Worm (Caenorhabditis elegans): ENCODE results near the gene T19D12.4.
A peak's percentile ranks its signal among the peaks of the same experiment; 100 is the strongest.

T19D12.4 gene

ce11 chrII:6592251-6592650 is 38.7 kb upstream of the T19D12.4 start, which contains the start of gene C56C10.9:
C56C10.9 (minus strand) TSS chrII:6592351.
- TF ChIP-seq set-16 (GFP tag; IDR thresholded peaks at IDR 0.05) (no peak), egl-27 (tag; optimal IDR thresholded peaks at IDR 0.05) (no peak), nhr-42 (GFP tag; IDR thresholded peaks at IDR 0.05) (no peak), lim-7 (GFP tag; IDR thresholded peaks at IDR 0.05) (no peak), zfp-2 (tag; optimal IDR thresholded peaks at IDR 0.05) (no peak), lin-38 (GFP tag; IDR thresholded peaks at IDR 0.05) (no peak)

ce11 chrII:6594151-6594550 is 36.8 kb upstream of the T19D12.4 start, which contains the start of gene aipr-1:
aipr-1 (minus strand) TSS chrII:6594251.
- TF ChIP-seq attf-4 (tag; optimal IDR thresholded peaks at IDR 0.05), result no peak
- TF ChIP-seq hlh-30 (tag; optimal IDR thresholded peaks at IDR 0.05; ENCODE audit: insufficient read depth), result no peak
- no peak for TF ChIP-seq nhr-76 (tag; optimal IDR thresholded peaks at IDR 0.05)

- 0 out of 2 replicates have a peak, but pooled peaks have one; percentile 30 for TF ChIP-seq snpc-1.2 (GFP tag; IDR thresholded peaks at IDR 0.05)
- no peak for TF ChIP-seq dve-1 (tag; optimal IDR thresholded peaks at IDR 0.05; ENCODE audit: insufficient read depth)
These were observed 33.4 kb upstream of the T19D12.4 start for ce11 chrII:6597507-6597906.

- TF ChIP-seq daf-16 (GFP tag; optimal IDR thresholded peaks at IDR 0.05) (no peak), daf-16 (tag; optimal IDR thresholded peaks at IDR 0.05) (no peak), T20F7.1 (GFP tag; optimal IDR thresholded peaks at IDR 0.05) (no peak), gei-8 (GFP tag; optimal IDR thresholded peaks at IDR 0.05) (no peak), zfp-2 (tag; optimal IDR thresholded peaks at IDR 0.05) (no peak), mes-2 (tag; optimal IDR thresholded peaks at IDR 0.05; ENCODE audit: poor library complexity, severe bottlenecking) (peak; percentile 44), ama-1 (optimal IDR thresholded peaks at IDR 0.05) (peak; percentile 52), F37D6.2 (tag; optimal IDR thresholded peaks at IDR 0.05) (no peak), lim-7 (GFP tag; IDR thresholded peaks at IDR 0.05) (no peak), aha-1 (tag) (no peak), zip-2 (tag; optimal IDR thresholded peaks at IDR 0.05) (no peak), lin-38 (GFP tag; IDR thresholded peaks at IDR 0.05) (0 out of 2 replicates have a peak, but pooled peaks have one; percentile 12), arid-1 (GFP tag; conservative IDR thresholded peaks at IDR 0.05) (no peak), rbr-2 (tag; optimal IDR thresholded peaks at IDR 0.05) (no peak), jun-1 (tag; optimal IDR thresholded peaks at IDR 0.05) (no peak), duxl-1 (tag; optimal IDR thresholded peaks at IDR 0.05; ENCODE audit: poor library complexity) (no peak), F10B5.3 (tag; optimal IDR thresholded peaks at IDR 0.05) (no peak), pqm-1 (tag; optimal IDR thresholded peaks at IDR 0.05) (no peak), daf-19 (GFP tag; conservative IDR thresholded peaks at IDR 0.05) (no peak), D1046.2 (GFP tag; IDR thresholded peaks at IDR 0.05) (no peak), nhr-48 (tag; optimal IDR thresholded peaks at IDR 0.05) (no peak), dmd-6 (GFP tag; IDR thresholded peaks at IDR 0.05) (no peak), hlh-30 (tag; optimal IDR thresholded peaks at IDR 0.05; ENCODE audit: insufficient read depth) (no peak), nhr-76 (tag; optimal IDR thresholded peaks at IDR 0.05) (no peak), mep-1 (tag; optimal IDR thresholded peaks at IDR 0.05) (peak; percentile 2), daf-12 (tag; optimal IDR thresholded peaks at IDR 0.05) (no peak), ctbp-1 (GFP tag; IDR thresholded peaks at IDR 0.05) (no peak)
These were observed 32.9 kb upstream of the T19D12.4 start, which contains the start of gene dnj-8 for ce11 chrII:6598050-6598449. dnj-8 (minus strand) TSS chrII:6598080.

- TF ChIP-seq zip-2 (tag; optimal IDR thresholded peaks at IDR 0.05) (no peak), egl-27 (tag; optimal IDR thresholded peaks at IDR 0.05) (no peak), hif-1 (tag; optimal IDR thresholded peaks at IDR 0.05) (no peak), daf-8 (GFP tag; IDR thresholded peaks at IDR 0.05) (no peak), pha-4 (GFP tag; IDR thresholded peaks at IDR 0.05) (no peak), pha-4 (tag; optimal IDR thresholded peaks at IDR 0.05) (no peak), ZK337.2 (GFP tag; IDR thresholded peaks at IDR 0.05) (no peak), ama-1 (optimal IDR thresholded peaks at IDR 0.05) (no peak), mxl-2 (GFP tag; conservative IDR thresholded peaks at IDR 0.05) (no peak), hmg-1.1 (GFP tag; IDR thresholded peaks at IDR 0.05) (peak; percentile 50), F49E8.2 (tag; optimal IDR thresholded peaks at IDR 0.05; ENCODE audit: borderline replicate concordance) (peak; percentile 20), lim-7 (GFP tag; IDR thresholded peaks at IDR 0.05) (no peak), tag-97 (GFP tag; IDR thresholded peaks at IDR 0.05) (no peak), spr-3 (GFP tag; optimal IDR thresholded peaks at IDR 0.05) (no peak), mep-1 (tag; optimal IDR thresholded peaks at IDR 0.05) (peak; percentile 1), nhr-42 (GFP tag; IDR thresholded peaks at IDR 0.05) (no peak), egl-43 (GFP tag; IDR thresholded peaks at IDR 0.05) (no peak), ctbp-1 (GFP tag; IDR thresholded peaks at IDR 0.05) (no peak)
These were observed 29.9 kb upstream of the T19D12.4 start, which contains the start of gene vps-33.2 for ce11 chrII:6600973-6601372. vps-33.2 (plus strand) TSS chrII:6601216.
